Fruit fly (Drosophila melanogaster) whole organism, embryonic: Measurements from ENCODE around the gene CG32344.

Experiments used
- CG12744 ChIP-seq: fragments of 200-800 bp; sonication (Bioruptor generic); optimal IDR thresholded peaks from 2 replicates; lab custom pipeline; 2016; ENCODE audit warnings: missing biosample characterization, missing genetic modification characterization
- CG13424 ChIP-seq: fragments of 200-800 bp; sonication (Bioruptor generic); optimal IDR thresholded peaks from 2 replicates; lab custom pipeline; 2019; ENCODE audit warnings: missing biosample characterization, mild to moderate bottlenecking, missing genetic modification characterization, moderate library complexity
- CG1529 ChIP-seq: fragments of 200-800 bp; sonication (Bioruptor generic); optimal IDR thresholded peaks from 3 replicates; lab custom pipeline; 2018; ENCODE audit warnings: missing biosample characterization, missing genetic modification characterization
- CG16779 ChIP-seq: fragments of 200-800 bp; sonication (Bioruptor generic); IDR thresholded peaks from 2 replicates; pipeline ENCODE4 v1.3.6; 2022; ENCODE audit warnings: missing biosample characterization, missing genetic modification characterization
- CG17328 ChIP-seq: fragments of 200-800 bp; sonication (Bioruptor generic); IDR thresholded peaks from 2 replicates; pipeline ENCODE4 v1.3.6; 2022; ENCODE audit warnings: missing biosample characterization, missing genetic modification characterization
- CG17385 ChIP-seq: fragments of 200-800 bp; sonication (Bioruptor generic); optimal IDR thresholded peaks from 3 replicates; lab custom pipeline; 2018; ENCODE audit warnings: missing biosample characterization, mild to moderate bottlenecking, missing genetic modification characterization
- CG30431 ChIP-seq: fragments of 200-800 bp; sonication (Bioruptor generic); optimal IDR thresholded peaks from 2 replicates; lab custom pipeline; 2017; ENCODE audit warnings: missing biosample characterization, missing genetic modification characterization
- CG4854 ChIP-seq: fragments of 200-800 bp; sonication (Bioruptor generic); optimal IDR thresholded peaks from 2 replicates; lab custom pipeline; 2016; ENCODE audit warnings: missing biosample characterization, missing genetic modification characterization, inconsistent platforms
- CG6765 ChIP-seq: fragments of 200-800 bp; sonication (Bioruptor generic); optimal IDR thresholded peaks from 3 replicates; lab custom pipeline; 2017; ENCODE audit warnings: missing biosample characterization, mild to moderate bottlenecking, missing genetic modification characterization
- CG7357 ChIP-seq: fragments of 200-800 bp; sonication (Bioruptor generic); IDR thresholded peaks from 3 replicates; pipeline ENCODE4 v1.3.6; 2022; ENCODE audit warnings: missing biosample characterization, missing genetic modification characterization
- CG9437 ChIP-seq: fragments of 200-800 bp; sonication (Bioruptor generic); optimal IDR thresholded peaks from 2 replicates; lab custom pipeline; 2018; ENCODE audit warnings: missing biosample characterization, mild to moderate bottlenecking, missing genetic modification characterization
- CkIIα-i1 ChIP-seq: fragments of 200-800 bp; sonication (Bioruptor generic); IDR thresholded peaks from 2 replicates; pipeline ENCODE4 v1.3.6; 2022; ENCODE audit warnings: missing biosample characterization, missing genetic modification characterization
- D ChIP-seq, 2 experiments: fragments of 200-800 bp in 1 of 2; fragments of >200 bp in 1 of 2; sonication (Bioruptor generic) in 1 of 2; optimal IDR thresholded peaks; 2 replicates in 1 of 2; 3 replicates in 1 of 2; lab custom pipeline; 2017; ENCODE audit warnings: mild to moderate bottlenecking in 1 of 2, missing biosample characterization in 1 of 2, missing genetic modification characterization in 1 of 2, missing genetic modification reagents in 1 of 2
- H15 ChIP-seq: fragments of 200-800 bp; sonication (Bioruptor generic); IDR thresholded peaks from 3 replicates; pipeline ENCODE4 v1.3.6; 2022; ENCODE audit warnings: missing biosample characterization, missing genetic modification characterization
- H2.0 ChIP-seq: fragments of 200-800 bp; sonication (Bioruptor generic); IDR thresholded peaks from 2 replicates; pipeline ENCODE4 v1.3.6; 2022; ENCODE audit warnings: missing biosample characterization, missing genetic modification characterization
- Hr39 ChIP-seq: fragments of >200 bp; optimal IDR thresholded peaks from 2 replicates; lab custom pipeline; 2017
- MTF-1 ChIP-seq: fragments of 200-800 bp; sonication (Bioruptor generic); optimal IDR thresholded peaks from 2 replicates; lab custom pipeline; 2018; ENCODE audit warnings: missing biosample characterization, mild to moderate bottlenecking, missing genetic modification characterization, borderline replicate concordance
- Max ChIP-seq: fragments of 200-800 bp; sonication (Bioruptor generic); optimal IDR thresholded peaks from 2 replicates; lab custom pipeline; 2016; ENCODE audit warnings: missing biosample characterization, mild to moderate bottlenecking, missing genetic modification characterization
- Med ChIP-seq: fragments of 200-800 bp; sonication (Bioruptor generic); peaks from one replicate; lab custom pipeline; 2016; ENCODE audit warnings: missing biosample characterization, missing genetic modification characterization, mild to moderate bottlenecking, inconsistent platforms, moderate library complexity
- Myb ChIP-seq: fragments of 200-800 bp; sonication (Bioruptor generic); optimal IDR thresholded peaks from 2 replicates; lab custom pipeline; 2016; ENCODE audit warnings: missing biosample characterization, missing genetic modification characterization
- Optix ChIP-seq: fragments of 200-800 bp; sonication (Bioruptor generic); IDR thresholded peaks from 3 replicates; pipeline ENCODE4 v1.3.6; 2022; ENCODE audit warnings: missing biosample characterization, missing genetic modification characterization
- Poxn ChIP-seq: fragments of 200-800 bp; sonication (Bioruptor generic); IDR thresholded peaks from 2 replicates; pipeline ENCODE4 v1.3.6; 2022; ENCODE audit warnings: missing biosample characterization, missing genetic modification characterization
- Ptx1 ChIP-seq: fragments of 200-800 bp; sonication (Bioruptor generic); IDR thresholded peaks from 2 replicates; pipeline ENCODE4 v1.3.6; 2022; ENCODE audit warnings: missing biosample characterization, missing genetic modification characterization
- Ssrp ChIP-seq: fragments of 200-800 bp; sonication (Bioruptor generic); optimal IDR thresholded peaks from 2 replicates; lab custom pipeline; 2018; ENCODE audit warnings: missing biosample characterization, mild to moderate bottlenecking, missing genetic modification characterization, moderate library complexity
- Stat92E ChIP-seq, 3 experiments: fragments of >200 bp in 2 of 3; fragments of 200-800 bp in 1 of 3; sonication (Bioruptor generic) in 1 of 3; optimal IDR thresholded peaks; 2 replicates each; lab custom pipeline; 2017 to 2019; ENCODE audit warnings: missing biosample characterization in 3 of 3, missing genetic modification characterization in 3 of 3, mild to moderate bottlenecking in 1 of 3, moderate library complexity in 1 of 3
- cad ChIP-seq: fragments of >200 bp; optimal IDR thresholded peaks from 2 replicates; lab custom pipeline; 2017; ENCODE audit warnings: missing biosample characterization, missing genetic modification characterization
- chinmo ChIP-seq: fragments of 200-800 bp; sonication (Bioruptor generic); IDR thresholded peaks from 4 replicates; pipeline ENCODE4 v1.3.6; 2022; ENCODE audit warnings: missing biosample characterization, missing genetic modification characterization; ENCODE audit not compliant: partially characterized antibody
- chm ChIP-seq: fragments of 200-800 bp; sonication (Bioruptor generic); IDR thresholded peaks from 2 replicates; pipeline ENCODE4 v1.3.6; 2022; ENCODE audit warnings: missing biosample characterization, missing genetic modification characterization
- corto ChIP-seq: fragments of 200-800 bp; sonication (Bioruptor generic); optimal IDR thresholded peaks from 2 replicates; lab custom pipeline; 2016; ENCODE audit warnings: missing biosample characterization, mild to moderate bottlenecking, missing genetic modification characterization, moderate library complexity
- disco-r ChIP-seq: fragments of 200-800 bp; sonication (Bioruptor generic); optimal IDR thresholded peaks from 2 replicates; lab custom pipeline; 2016; ENCODE audit warnings: missing biosample characterization, missing genetic modification characterization
- dysf ChIP-seq: fragments of 200-800 bp; sonication (Bioruptor generic); IDR thresholded peaks from 3 replicates; pipeline ENCODE4 v1.3.6; 2022; ENCODE audit warnings: missing biosample characterization, missing genetic modification characterization
- exex ChIP-seq: fragments of 200-800 bp; sonication (Bioruptor generic); optimal IDR thresholded peaks from 4 replicates; lab custom pipeline; 2018; ENCODE audit warnings: missing biosample characterization, mild to moderate bottlenecking, missing genetic modification characterization, moderate library complexity
- fd3F ChIP-seq: fragments of 200-800 bp; sonication (Bioruptor generic); optimal IDR thresholded peaks from 2 replicates; lab custom pipeline; 2018; ENCODE audit warnings: missing biosample characterization, mild to moderate bottlenecking, missing genetic modification characterization, moderate library complexity
- fd64A ChIP-seq: fragments of 200-800 bp; sonication (Bioruptor generic); optimal IDR thresholded peaks from 3 replicates; lab custom pipeline; 2018; ENCODE audit warnings: missing biosample characterization, mild to moderate bottlenecking, missing genetic modification characterization
- grn ChIP-seq: fragments of 200-800 bp; sonication (Bioruptor generic); optimal IDR thresholded peaks from 3 replicates; lab custom pipeline; 2017; ENCODE audit warnings: missing biosample characterization, missing genetic modification characterization
- gsb-n ChIP-seq: fragments of 200-800 bp; sonication (Bioruptor generic); optimal IDR thresholded peaks from 3 replicates; lab custom pipeline; 2018; ENCODE audit warnings: missing biosample characterization, mild to moderate bottlenecking, missing genetic modification characterization
- ham ChIP-seq: fragments of 200-800 bp; sonication (Bioruptor generic); IDR thresholded peaks from 2 replicates; pipeline ENCODE4 v1.3.6; 2022; ENCODE audit warnings: missing biosample characterization, missing genetic modification characterization
- inv ChIP-seq: fragments of 200-800 bp; sonication (Bioruptor generic); IDR thresholded peaks from 2 replicates; pipeline ENCODE4 v1.3.6; 2022; ENCODE audit warnings: missing biosample characterization, missing genetic modification characterization; ENCODE audit not compliant: partially characterized antibody
- jigr1 ChIP-seq: fragments of 200-800 bp; sonication (Bioruptor generic); IDR thresholded peaks from 3 replicates; pipeline ENCODE4 v1.3.6; 2022; ENCODE audit warnings: missing biosample characterization, missing genetic modification characterization
- lab ChIP-seq: fragments of 200-800 bp; sonication (Bioruptor generic); optimal IDR thresholded peaks from 3 replicates; lab custom pipeline; 2017; ENCODE audit warnings: missing biosample characterization, missing genetic modification characterization, mild to moderate bottlenecking, moderate library complexity, missing genetic modification reagents
- lbe ChIP-seq: fragments of 200-800 bp; sonication (Bioruptor generic); optimal IDR thresholded peaks from 2 replicates; lab custom pipeline; 2016; ENCODE audit warnings: missing biosample characterization, mild to moderate bottlenecking, missing genetic modification characterization
- odd ChIP-seq: fragments of 200-800 bp; sonication (Bioruptor generic); optimal IDR thresholded peaks from 2 replicates; lab custom pipeline; 2017; ENCODE audit warnings: missing biosample characterization, mild to moderate bottlenecking, missing genetic modification characterization
- onecut ChIP-seq: fragments of 200-800 bp; sonication (Bioruptor generic); IDR thresholded peaks from 2 replicates; pipeline ENCODE4 v1.3.6; 2022; ENCODE audit warnings: missing biosample characterization, missing genetic modification characterization
- sc ChIP-seq, 3 experiments: fragments of >200 bp in 2 of 3; fragments of 200-800 bp in 1 of 3; sonication (Bioruptor generic) in 1 of 3; optimal IDR thresholded peaks; 2 replicates in 2 of 3; 3 replicates in 1 of 3; lab custom pipeline; 2017; ENCODE audit warnings: mild to moderate bottlenecking in 1 of 3, missing biosample characterization in 1 of 3, missing genetic modification characterization in 1 of 3, missing genetic modification reagents in 1 of 3
- shn ChIP-seq: fragments of 200-800 bp; sonication (Bioruptor generic); optimal IDR thresholded peaks from 3 replicates; lab custom pipeline; 2016; ENCODE audit warnings: missing biosample characterization, missing genetic modification characterization
- sug ChIP-seq: fragments of 200-800 bp; optimal IDR thresholded peaks from 2 replicates; lab custom pipeline; 2019; ENCODE audit warnings: missing biosample characterization, mild to moderate bottlenecking, missing genetic modification characterization, moderate library complexity
- zen ChIP-seq: fragments of 200-800 bp; sonication (Bioruptor generic); optimal IDR thresholded peaks from 3 replicates; lab custom pipeline; 2018; ENCODE audit warnings: missing biosample characterization, mild to moderate bottlenecking, missing genetic modification characterization, moderate library complexity

Gene CG32344

dm6 chr3L:337148-337547 lies 12.6 kb upstream of the CG32344 start:
- no peak for TF ChIP-seq H2.0 (GFP tag; lab: Robert Waterston, UW)
- no peak for TF ChIP-seq CG13424 (tag; lab: Kevin White, UChicago)
- no peak for TF ChIP-seq Myb (GFP tag; lab: Kevin White, UChicago)
- TF ChIP-seq shn (GFP tag; lab: Kevin White, UChicago), result no peak
- TF ChIP-seq fd64A (GFP tag; lab: Kevin White, UChicago), result no peak
- no peak for TF ChIP-seq CkIIα-i1 (GFP tag; lab: Robert Waterston, UW)
- peak; percentile 50 for TF ChIP-seq sug (tag; lab: Kevin White, UChicago)
- no peak for TF ChIP-seq inv (GFP tag; lab: Robert Waterston, UW)
- TF ChIP-seq exex (tag; lab: Kevin White, UChicago), result peak; percentile 72
- TF ChIP-seq Ptx1 (GFP tag; lab: Robert Waterston, UW), result no peak
- peak; percentile 17 for TF ChIP-seq grn (GFP tag; lab: Kevin White, UChicago)
- TF ChIP-seq CG4854, result no peak
- no peak for TF ChIP-seq fd3F (GFP tag; lab: Kevin White, UChicago)
- no peak for TF ChIP-seq CG6765
- TF ChIP-seq Hr39 (lab: Kevin White, UChicago), result no peak
- peak; percentile 48 for TF ChIP-seq lab (GFP tag; lab: Kevin White, UChicago)
- TF ChIP-seq CG16779, result no peak

- TF ChIP-seq disco-r (GFP tag; lab: Kevin White, UChicago), result no peak
- TF ChIP-seq Max, result no peak
- no peak for TF ChIP-seq cad (GFP tag; lab: Kevin White, UChicago)
- peak; percentile 17 for TF ChIP-seq CG17385 (GFP tag; lab: Kevin White, UChicago)
- no peak for TF ChIP-seq Stat92E (GFP tag; optimal IDR thresholded peaks at IDR 0.05; lab: Kevin White, UChicago)
- TF ChIP-seq CG12744, result no peak
- no peak for TF ChIP-seq CG1529 (GFP tag; lab: Kevin White, UChicago)
- peak; percentile 29 for TF ChIP-seq lbe (GFP tag; lab: Kevin White, UChicago)
- TF ChIP-seq sc (optimal IDR thresholded peaks at IDR 0.05; lab: Kevin White, UChicago), result no peak
- TF ChIP-seq sc (GFP tag; optimal IDR thresholded peaks at IDR 0.05; lab: Kevin White, UChicago), result no peak
- no peak for TF ChIP-seq Optix (GFP tag; lab: Robert Waterston, UW)
- peak; percentile 6 for TF ChIP-seq MTF-1 (GFP tag; lab: Kevin White, UChicago)
- no peak for TF ChIP-seq gsb-n (tag; lab: Kevin White, UChicago)
- no peak for TF ChIP-seq CG9437
- TF ChIP-seq Med, result peak; percentile 56
- no peak for TF ChIP-seq CG30431
- no peak for TF ChIP-seq D (optimal IDR thresholded peaks at IDR 0.05; lab: Kevin White, UChicago)
- TF ChIP-seq D (GFP tag; optimal IDR thresholded peaks at IDR 0.05; lab: Kevin White, UChicago), result no peak
- peak; percentile 36; the same call in 1 of the 2 replicates for TF ChIP-seq chm
- no peak for TF ChIP-seq CG7357 (GFP tag; lab: Robert Waterston, UW)
- TF ChIP-seq Ssrp (tag; lab: Kevin White, UChicago), result no peak
- TF ChIP-seq odd (GFP tag; lab: Kevin White, UChicago), result peak; percentile 46
- no peak for TF ChIP-seq H15 (GFP tag; lab: Robert Waterston, UW)
- 0 out of 2 replicates have a peak, but pooled peaks have one; percentile 11 for TF ChIP-seq onecut (GFP tag; lab: Robert Waterston, UW)
- peak; percentile 10 for TF ChIP-seq corto
- no peak; the same call in 1 of the 2 replicates for TF ChIP-seq CG17328
- no peak for TF ChIP-seq zen
- no peak for TF ChIP-seq dysf (GFP tag; lab: Robert Waterston, UW)
- TF ChIP-seq chinmo, result peak; percentile 99
- no peak for TF ChIP-seq Poxn (GFP tag; lab: Robert Waterston, UW)
- no peak; the same call in 2 of the 3 replicates for TF ChIP-seq jigr1 (GFP tag; lab: Robert Waterston, UW)
- no peak for TF ChIP-seq ham
These were observed 7.6 kb upstream of the CG32344 start, which contains the start of gene mthl9 for dm6 chr3L:331842-332802. Gene mthl9 (minus strand): TSS chr3L:332309.
